Worm (Caenorhabditis elegans) whole organism, young adult: ENCODE measurements around the gene coq-5.

Experiments used
- Y53F4B.3 ChIP-seq: fragments of 200-800 bp; sonication (Bioruptor generic); IDR thresholded peaks from 2 replicates; pipeline ENCODE4 v1.3.6; 2022; ENCODE audit warnings: missing genetic modification reagents, missing genetic modification characterization, missing compliant biosample characterization
- chd-7 ChIP-seq: sonication (generic microtip); optimal IDR thresholded peaks from 2 replicates; lab custom pipeline; 2016; ENCODE audit warnings: mild to moderate bottlenecking, missing genetic modification characterization, moderate library complexity, missing compliant biosample characterization
- sea-2 ChIP-seq: fragments of 200-800 bp; sonication (Bioruptor generic); IDR thresholded peaks from 2 replicates; pipeline ENCODE4 v1.3.6; 2022; ENCODE audit warnings: missing genetic modification characterization, missing compliant biosample characterization

DNA sequence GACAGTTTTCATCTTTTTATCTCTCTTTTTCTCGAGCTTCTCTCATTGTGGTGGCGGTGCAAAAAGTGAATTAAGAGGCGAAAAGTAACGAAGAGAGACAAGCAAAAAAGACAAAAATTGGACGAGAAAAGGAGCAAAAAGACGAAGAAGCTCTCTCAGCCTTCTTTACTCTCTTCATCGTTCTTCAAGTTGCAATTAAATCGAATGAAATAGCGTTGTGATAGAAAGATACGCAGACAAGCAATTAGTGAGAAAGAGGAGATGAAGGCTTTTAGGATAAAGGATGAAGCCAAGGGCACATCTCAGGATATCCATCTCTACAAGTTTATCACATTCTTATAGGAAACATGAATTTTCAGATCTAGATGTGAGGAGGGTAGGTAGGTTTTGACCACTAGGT, 10.1 kb downstream of the coq-5 start:
- no peak for TF ChIP-seq chd-7 (tag; lab: Kevin White, UChicago)
- TF ChIP-seq Y53F4B.3 (GFP tag; lab: Robert Waterston, UW), result no peak
- TF ChIP-seq sea-2 (GFP tag; lab: Robert Waterston, UW), result no peak
